Worm (Caenorhabditis elegans): ENCODE results near the gene F22E5.8.

- no peak for TF ChIP-seq lin-35 (GFP tag; optimal IDR thresholded peaks at IDR 0.05)
- TF ChIP-seq rnt-1 (tag; optimal IDR thresholded peaks at IDR 0.05), result no peak
- no peak for TF ChIP-seq unc-62 (GFP tag; optimal IDR thresholded peaks at IDR 0.05)
- no peak for TF ChIP-seq dpl-1 (GFP tag; optimal IDR thresholded peaks at IDR 0.05)
- TF ChIP-seq aha-1 (tag; optimal IDR thresholded peaks at IDR 0.05), result no peak
Measured at ce11 chrII:2624792-2625191, 15.0 kb upstream of the F22E5.8 start, which contains the start of gene lgc-28.
